Worm (Caenorhabditis elegans): ENCODE results near the gene try-9.

The try-9 gene

DNA sequence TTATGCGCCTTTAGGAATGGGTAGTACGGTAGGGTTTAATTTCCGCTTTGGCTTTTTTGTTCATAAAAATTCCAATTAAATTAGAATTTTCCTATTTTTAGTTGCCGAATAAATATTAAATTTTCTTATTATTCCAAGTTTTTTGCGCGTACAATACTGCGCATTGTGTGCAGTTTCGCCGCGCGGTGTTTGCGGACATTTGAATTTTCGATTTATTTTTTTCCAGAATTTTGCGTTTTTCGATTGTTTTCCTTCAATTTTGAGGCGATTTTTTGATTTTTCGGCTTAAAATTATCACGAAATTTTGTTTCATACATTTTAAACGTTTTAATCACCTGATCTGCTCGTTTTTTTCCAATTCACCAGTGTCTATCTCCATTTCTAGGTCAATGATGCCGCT is 45.2 kb upstream of the try-9 start, which contains the start of gene H20J04.6:
Gene H20J04.6 (plus strand): TSS at position 386 of the 400 bp plus-strand sequence.
- TF ChIP-seq sma-9 (GFP tag; optimal IDR thresholded peaks at IDR 0.05) (no peak), sma-9 (tag; optimal IDR thresholded peaks at IDR 0.05) (no peak), elt-3 (tag; optimal IDR thresholded peaks at IDR 0.05) (no peak), R02D3.7 (tag; optimal IDR thresholded peaks at IDR 0.05) (peak; percentile 18), dmd-4 (tag; optimal IDR thresholded peaks at IDR 0.05) (no peak), nhr-21 (tag; optimal IDR thresholded peaks at IDR 0.05) (no peak), zag-1 (tag; optimal IDR thresholded peaks at IDR 0.05) (no peak), gmeb-1 (tag; optimal IDR thresholded peaks at IDR 0.05) (peak; percentile 20), ztf-11 (tag; optimal IDR thresholded peaks at IDR 0.05) (no peak), lsy-2 (tag; optimal IDR thresholded peaks at IDR 0.05) (peak in 1 of 2 experiments; percentile 27), sma-3 (GFP tag; optimal IDR thresholded peaks at IDR 0.05) (peak; percentile 2), fos-1 (tag; optimal IDR thresholded peaks at IDR 0.05) (no peak), nhr-6 (tag; optimal IDR thresholded peaks at IDR 0.05) (no peak), C34F6.9 (tag; optimal IDR thresholded peaks at IDR 0.05) (peak; percentile 31), unc-55 (GFP tag; optimal IDR thresholded peaks at IDR 0.05) (peak; percentile 33), elt-1 (tag; optimal IDR thresholded peaks at IDR 0.05) (no peak), unc-62 (GFP tag; optimal IDR thresholded peaks at IDR 0.05) (no peak), mbf-1 (tag; optimal IDR thresholded peaks at IDR 0.05) (no peak), ZK546.5 (tag; optimal IDR thresholded peaks at IDR 0.05) (no peak)

ce11 chrII:4324061-4324460 is 44.0 kb upstream of the try-9 start, which contains the start of gene mog-2:
Gene mog-2 (plus strand): TSS chrII:4324361.
- TF ChIP-seq mab-5 (tag; optimal IDR thresholded peaks at IDR 0.05) (no peak), lin-39 (tag; optimal IDR thresholded peaks at IDR 0.05) (no peak), ceh-16 (tag; optimal IDR thresholded peaks at IDR 0.05) (no peak), zag-1 (tag; optimal IDR thresholded peaks at IDR 0.05) (no peak), nhr-11 (tag; optimal IDR thresholded peaks at IDR 0.05) (no peak), sma-3 (GFP tag; optimal IDR thresholded peaks at IDR 0.05) (no peak)

ce11 chrII:4326420-4326819 is 41.6 kb upstream of the try-9 start, which contains the start of gene pfd-2:
Gene pfd-2 (plus strand): TSS chrII:4326720.
- TF ChIP-seq ztf-1 (GFP tag; conservative IDR thresholded peaks at IDR 0.05) (no peak), sem-4 (tag; optimal IDR thresholded peaks at IDR 0.05) (no peak), nhr-12 (tag; optimal IDR thresholded peaks at IDR 0.05) (no peak), R02D3.7 (tag; optimal IDR thresholded peaks at IDR 0.05) (no peak), lsy-2 (tag; optimal IDR thresholded peaks at IDR 0.05) (no peak), lin-11 (tag; optimal IDR thresholded peaks at IDR 0.05) (no peak), ceh-82 (tag; optimal IDR thresholded peaks at IDR 0.05) (no peak), nhr-25 (tag; optimal IDR thresholded peaks at IDR 0.05) (no peak)

DNA sequence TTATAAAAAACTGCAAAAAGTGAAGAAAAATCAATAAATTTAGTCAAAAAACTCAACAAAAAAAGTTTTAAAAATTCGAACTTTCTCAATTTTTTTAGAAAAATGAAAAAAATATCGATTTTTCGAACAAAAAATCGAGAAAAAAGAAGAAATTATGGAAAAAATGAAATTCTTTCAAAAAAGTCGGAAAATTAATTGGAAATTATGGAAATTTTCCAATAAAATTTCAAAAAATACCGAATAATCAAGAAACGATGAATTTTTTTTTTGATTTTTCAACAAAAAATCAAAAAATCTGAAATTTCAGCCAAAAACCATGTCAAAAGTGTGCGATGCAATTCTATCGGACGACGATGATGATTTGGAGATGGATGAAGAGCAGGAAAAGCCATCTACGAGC is 39.3 kb upstream of the try-9 start, which contains the start of gene H20J04.4:
Gene H20J04.4 (plus strand): TSS at position 301 of the 400 bp plus-strand sequence.
- no peak for TF ChIP-seq nhr-10 (tag; optimal IDR thresholded peaks at IDR 0.05)

ce11 chrII:4334448-4334847 is 33.6 kb upstream of the try-9 start, which contains the start of gene madf-3:
Gene madf-3 (plus strand): TSS chrII:4334748.
- TF ChIP-seq peb-1 (tag; optimal IDR thresholded peaks at IDR 0.05), result no peak
- no peak for TF ChIP-seq mdl-1 (tag; optimal IDR thresholded peaks at IDR 0.05)
- no peak for TF ChIP-seq nhr-25 (tag; optimal IDR thresholded peaks at IDR 0.05)
- TF ChIP-seq ztf-1 (GFP tag; conservative IDR thresholded peaks at IDR 0.05), result no peak
- TF ChIP-seq F13H6.1 (tag; optimal IDR thresholded peaks at IDR 0.05), result no peak
- TF ChIP-seq R02D3.7 (tag; optimal IDR thresholded peaks at IDR 0.05), result no peak
- TF ChIP-seq Y55F3AM.14 (GFP tag; optimal IDR thresholded peaks at IDR 0.05), result no peak
- TF ChIP-seq aly-2 (tag; optimal IDR thresholded peaks at IDR 0.05), result no peak
- TF ChIP-seq alr-1 (tag; optimal IDR thresholded peaks at IDR 0.05), result no peak
- TF ChIP-seq lin-13 (GFP tag; optimal IDR thresholded peaks at IDR 0.05), result no peak
- TF ChIP-seq sem-4 (tag; optimal IDR thresholded peaks at IDR 0.05), result no peak
- no peak for TF ChIP-seq elt-3 (tag; optimal IDR thresholded peaks at IDR 0.05)
- no peak for TF ChIP-seq ama-1 (optimal IDR thresholded peaks at IDR 0.05)
- no peak for TF ChIP-seq ZK546.5 (tag; optimal IDR thresholded peaks at IDR 0.05)
- TF ChIP-seq nhr-21 (tag; optimal IDR thresholded peaks at IDR 0.05), result no peak
- TF ChIP-seq dmd-4 (tag; optimal IDR thresholded peaks at IDR 0.05), result no peak

Measured in whole organism, L2 larva.